Worm (Caenorhabditis elegans) whole organism, L2 larva: ENCODE results near the gene T14E8.2.

Source experiments
- C34F6.9 ChIP-seq: fragments of 150-350 bp; optimal IDR thresholded peaks from 2 replicates; lab custom pipeline; 2014; ENCODE audit warnings: missing biosample characterization, missing genetic modification characterization
- R02D3.7 ChIP-seq: fragments of 150-350 bp; optimal IDR thresholded peaks from 2 replicates; lab custom pipeline; 2014; ENCODE audit warnings: missing biosample characterization, missing genetic modification characterization
- ceh-82 ChIP-seq: fragments of 150-350 bp; optimal IDR thresholded peaks from 2 replicates; lab custom pipeline; 2014; ENCODE audit warnings: missing biosample characterization, missing genetic modification characterization
- mdl-1 ChIP-seq, 2 experiments: fragments of 150-350 bp in 1 of 2; sonication (generic microtip) in 1 of 2; optimal IDR thresholded peaks; 2 replicates each; lab custom pipeline; 2017; ENCODE audit warnings: missing biosample characterization in 2 of 2, missing genetic modification characterization in 2 of 2
- nhr-129 ChIP-seq: fragments of 150-350 bp; optimal IDR thresholded peaks from 2 replicates; lab custom pipeline; 2014; ENCODE audit warnings: missing biosample characterization, missing genetic modification characterization
- zag-1 ChIP-seq: fragments of 150-350 bp; optimal IDR thresholded peaks from 2 replicates; lab custom pipeline; 2014; ENCODE audit warnings: missing biosample characterization, missing genetic modification characterization

DNA sequence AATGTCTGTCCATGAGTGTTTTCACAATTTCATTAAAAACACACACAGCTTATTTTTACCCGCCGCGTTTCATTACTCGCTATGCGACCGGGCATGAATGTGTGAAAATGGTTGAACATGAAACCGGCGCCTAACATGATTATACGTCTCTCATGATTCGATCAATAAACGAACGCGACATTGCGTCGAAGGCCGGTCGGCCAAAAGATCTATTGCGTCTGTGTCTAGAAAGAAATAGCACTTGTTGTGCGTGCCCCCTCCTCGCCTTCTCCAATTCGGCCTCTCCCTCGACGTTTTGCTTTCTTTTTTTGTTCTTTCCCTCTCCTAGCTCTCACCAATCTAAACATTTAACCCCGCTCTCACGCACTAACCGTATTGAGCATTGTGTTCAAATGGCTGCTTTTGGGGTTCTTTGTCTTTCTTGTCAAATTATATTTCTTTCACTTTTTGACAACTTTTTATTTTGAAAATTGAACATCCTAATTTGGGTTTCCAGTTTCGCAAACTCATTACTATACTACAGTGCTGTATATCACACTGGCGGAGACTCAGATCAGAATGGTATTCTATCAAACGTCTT lies 8.4 kb downstream of the T14E8.2 start:
- TF ChIP-seq ceh-82 (tag; lab: Kevin White, UChicago) (no peak), C34F6.9 (tag; lab: Kevin White, UChicago) (peak; percentile 30), R02D3.7 (tag; lab: Kevin White, UChicago) (no peak), mdl-1 (tag; optimal IDR thresholded peaks at IDR 0.05; lab: Kevin White, UChicago) (no peak), nhr-129 (tag; lab: Kevin White, UChicago) (peak; percentile 43), zag-1 (tag; lab: Kevin White, UChicago) (no peak)
